Worm (Caenorhabditis elegans) whole organism, L1 larva: ENCODE data around the gene Y19D10B.8.

ENCODE experiments used
- aha-1 ChIP-seq: fragments of 150-350 bp; optimal IDR thresholded peaks from 2 replicates; lab custom pipeline; 2014; ENCODE audit warnings: missing biosample characterization, missing genetic modification characterization
- elt-3 ChIP-seq, 6 experiments: fragments of 150-350 bp in 1 of 6; sonication (generic microtip); optimal IDR thresholded peaks; 2 replicates each; lab custom pipeline; 2017 to 2018; ENCODE audit warnings: missing biosample characterization in 6 of 6, missing genetic modification characterization in 6 of 6, inconsistent platforms in 1 of 6
- pag-3 ChIP-seq: sonication (generic microtip); optimal IDR thresholded peaks from 2 replicates; lab custom pipeline; 2017; ENCODE audit warnings: missing genetic modification characterization, mild to moderate bottlenecking, missing compliant biosample characterization, antibody characterized with exemption, borderline replicate concordance; ENCODE audit not compliant: insufficient read depth
- pqm-1 ChIP-seq: sonication (generic microtip); optimal IDR thresholded peaks from 3 replicates; lab custom pipeline; 2017; ENCODE audit warnings: missing biosample characterization, missing genetic modification characterization

- TF ChIP-seq elt-3 (tag; optimal IDR thresholded peaks at IDR 0.05; lab: Kevin White, UChicago) (no peak), pqm-1 (tag; lab: Kevin White, UChicago) (no peak), pag-3 (tag; lab: Kevin White, UChicago) (no peak), aha-1 (tag; lab: Kevin White, UChicago) (no peak)
These were observed 33.8 kb downstream of the Y19D10B.8 start, which contains the start of gene nhr-275 for ce11 chrV:2266958-2267357.
